Worm (Caenorhabditis elegans): ENCODE measurements around the gene Y43F4A.1.

- TF ChIP-seq him-1 (tag; optimal IDR thresholded peaks at IDR 0.05) (no peak), W03F9.2 (tag; optimal IDR thresholded peaks at IDR 0.05) (no peak), dao-5 (tag; optimal IDR thresholded peaks at IDR 0.05) (no peak)
Measured at ce11 chrIII:13216488-13217016, 6.3 kb upstream of the Y43F4A.1 start.

Data from whole organism, L4/young adult.